Fruit fly (Drosophila melanogaster): ENCODE data around the gene Tyler.

The Tyler gene

DNA sequence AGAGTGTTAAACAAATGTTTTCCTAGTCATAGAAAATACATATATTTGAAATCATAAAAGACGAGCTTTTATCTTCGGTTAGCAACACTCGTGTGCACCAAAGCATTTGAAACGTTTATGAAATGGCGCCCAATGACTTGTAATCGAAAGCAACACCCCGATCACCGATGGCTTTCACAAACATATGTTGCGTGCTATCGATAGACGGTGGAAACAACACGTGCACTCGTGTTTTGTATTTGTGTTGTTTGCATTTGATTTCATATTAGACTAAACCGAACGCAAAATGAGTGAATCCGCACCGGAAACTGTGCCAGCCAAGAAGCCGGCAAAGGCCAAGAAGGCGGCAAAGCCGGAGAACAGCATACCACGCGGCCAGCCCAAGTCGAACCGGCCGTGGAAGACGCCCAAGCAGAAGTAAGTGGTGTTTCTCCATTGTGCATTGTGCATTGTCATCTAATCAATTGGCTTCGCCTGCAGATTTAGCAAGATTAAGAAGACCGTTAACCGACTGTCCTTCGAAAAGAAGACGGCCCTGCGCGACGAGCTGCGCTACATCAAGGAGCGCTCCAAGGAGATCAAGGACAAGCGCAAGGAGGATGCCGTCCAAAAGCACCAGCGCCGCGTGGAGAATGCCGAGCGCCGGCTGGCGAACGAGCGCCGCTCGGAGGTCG is 4.8 kb downstream of the Tyler start, which contains the start of gene CG14210:
CG14210 (plus strand) TSS at position 207 of the 674 bp plus-strand sequence.
- TF ChIP-seq topi (GFP tag; optimal IDR thresholded peaks at IDR 0.05), result no peak
- no peak for TF ChIP-seq Sox14 (GFP tag; optimal IDR thresholded peaks at IDR 0.05)
- no peak for TF ChIP-seq svp (GFP tag)
- TF ChIP-seq Lpt (GFP tag; optimal IDR thresholded peaks at IDR 0.05), result no peak
- TF ChIP-seq fkh (GFP tag; optimal IDR thresholded peaks at IDR 0.05), result no peak
- TF ChIP-seq CG4318 (GFP tag; optimal IDR thresholded peaks at IDR 0.05), result no peak
- TF ChIP-seq Hr4 (GFP tag; optimal IDR thresholded peaks at IDR 0.05), result no peak
- TF ChIP-seq Sox102F (GFP tag; optimal IDR thresholded peaks at IDR 0.05), result no peak

DNA sequence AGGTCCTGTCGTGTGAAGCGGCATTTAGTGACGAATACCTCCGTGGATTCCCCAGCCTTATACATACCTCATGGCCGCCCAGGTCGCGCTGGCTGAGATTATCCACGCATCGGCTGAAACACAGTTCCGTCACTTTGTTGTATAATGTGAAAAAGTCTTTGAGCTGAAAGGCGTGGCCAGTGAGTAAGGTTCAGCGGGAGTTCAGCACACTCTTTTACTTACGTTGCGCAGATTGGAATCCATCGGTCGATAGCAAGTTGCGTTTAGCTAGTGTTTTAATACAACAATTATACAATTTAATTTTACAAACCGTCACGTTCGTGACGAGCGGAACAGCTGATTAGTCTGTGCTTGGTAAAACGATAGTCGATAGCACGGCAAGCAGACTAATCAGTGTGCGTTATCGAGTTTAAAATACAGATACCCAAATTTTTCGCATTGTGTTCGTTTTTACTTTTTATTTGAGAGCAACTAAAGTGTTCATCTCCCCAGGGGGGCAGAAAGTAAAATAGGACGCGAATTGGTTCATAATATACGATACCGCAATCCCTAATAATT is 6.9 kb downstream of the Tyler start, which contains the start of the genes Pstk and Tim9b:
Pstk (minus strand) TSS at position 355 of the 558 bp plus-strand sequence.
Tim9b (minus strand) TSS at position 355 of the 558 bp plus-strand sequence.
- TF ChIP-seq ss (GFP tag; optimal IDR thresholded peaks at IDR 0.05) (no peak), eg (GFP tag; IDR thresholded peaks at IDR 0.05) (no peak), CG1621 (tag; optimal IDR thresholded peaks at IDR 0.05) (no peak), Lpt (GFP tag; optimal IDR thresholded peaks at IDR 0.05) (no peak), CG4318 (GFP tag; optimal IDR thresholded peaks at IDR 0.05) (no peak), lz (GFP tag; optimal IDR thresholded peaks at IDR 0.05) (no peak), salr (GFP tag; optimal IDR thresholded peaks at IDR 0.05) (no peak), Eip78C (GFP tag) (no peak), CG6163 (GFP tag; IDR thresholded peaks at IDR 0.05) (no peak), CG11294 (GFP tag; IDR thresholded peaks at IDR 0.05) (no peak), Hr38 (GFP tag; optimal IDR thresholded peaks at IDR 0.05) (no peak)

DNA sequence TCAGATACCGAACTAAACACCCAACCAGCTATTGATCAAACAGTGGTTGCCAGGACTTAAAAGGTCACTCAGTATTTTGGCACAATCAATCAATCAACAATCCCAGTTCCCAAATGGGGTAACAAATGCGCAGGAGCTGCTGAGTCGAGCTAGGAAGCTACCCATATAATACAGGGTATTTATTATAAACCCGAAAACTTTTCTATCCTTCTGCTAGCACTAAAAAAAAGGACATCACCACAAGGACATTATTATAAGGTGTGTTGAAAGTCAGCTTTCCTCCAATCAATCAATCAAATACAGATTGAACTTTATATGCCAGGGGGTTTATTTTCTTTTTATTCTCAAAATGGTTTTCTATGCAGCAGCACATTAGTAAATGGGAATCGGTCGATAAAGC is 9.8 kb downstream of the Tyler start, which contains the start of gene CG14221:
CG14221 (minus strand) TSS at position 101 of the 400 bp plus-strand sequence.
- TF ChIP-seq Lpt (GFP tag; optimal IDR thresholded peaks at IDR 0.05) (no peak), Hr4 (GFP tag; optimal IDR thresholded peaks at IDR 0.05) (no peak), CG7368 (GFP tag; optimal IDR thresholded peaks at IDR 0.05) (no peak), CG11762 (GFP tag; optimal IDR thresholded peaks at IDR 0.05; ENCODE audit: insufficient read depth) (no peak), vri (GFP tag; optimal IDR thresholded peaks at IDR 0.05) (no peak), Sox102F (GFP tag; optimal IDR thresholded peaks at IDR 0.05) (no peak), Hr39 (GFP tag; optimal IDR thresholded peaks at IDR 0.05) (no peak)

DNA sequence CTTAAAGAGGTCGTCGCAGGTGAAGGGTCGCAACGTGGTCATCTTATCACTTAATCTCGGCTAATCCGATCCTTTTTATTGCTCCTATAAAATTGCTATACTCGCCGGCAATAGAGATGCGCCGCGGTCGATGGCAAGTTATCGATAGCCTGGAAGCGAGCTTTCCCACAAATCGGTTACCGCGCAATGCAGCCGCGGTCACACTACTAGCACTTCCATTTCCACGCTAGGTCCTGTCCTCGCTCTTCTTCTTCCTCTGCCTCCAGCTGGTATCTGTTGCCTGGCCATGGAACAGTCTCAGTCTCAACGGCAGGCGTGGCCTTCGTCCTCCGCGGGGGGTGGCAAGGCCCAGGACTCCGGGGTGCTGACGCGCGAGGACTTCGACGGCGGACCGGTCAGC is 11.6 kb downstream of the Tyler start, which contains the start of the genes Naa20A and MKP-4:
Naa20A (minus strand) TSS at position 151 of the 400 bp plus-strand sequence.
MKP-4 (plus strand) TSS at position 191 of the 400 bp plus-strand sequence.
- no peak for TF ChIP-seq Blimp-1 (GFP tag; optimal IDR thresholded peaks at IDR 0.05)
- peak; percentile 15 for TF ChIP-seq esn (GFP tag; optimal IDR thresholded peaks at IDR 0.05)
- no peak for TF ChIP-seq CG6808 (GFP tag; optimal IDR thresholded peaks at IDR 0.05)
- no peak for TF ChIP-seq CG11762 (GFP tag; optimal IDR thresholded peaks at IDR 0.05; ENCODE audit: insufficient read depth)

DNA sequence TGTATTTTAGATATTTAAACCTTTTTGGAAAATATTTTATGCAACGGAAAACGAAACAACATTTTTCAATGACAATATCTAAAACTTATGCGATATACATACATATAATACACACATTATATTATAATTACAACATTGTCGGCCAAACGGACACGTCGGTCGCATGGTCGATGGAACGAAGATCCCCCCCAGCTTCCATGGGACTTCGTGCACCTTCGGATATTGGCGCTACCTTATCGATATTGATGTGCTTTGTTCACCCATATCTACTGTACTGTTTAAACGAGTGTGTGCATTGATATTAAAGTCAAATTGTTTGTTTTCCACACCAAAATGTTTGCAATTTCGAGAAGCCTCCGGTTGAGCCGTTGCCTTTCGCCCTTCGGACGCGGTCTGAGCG is 14.1 kb downstream of the Tyler start, which contains the start of gene CG14212:
CG14212 (plus strand) TSS at position 301 of the 400 bp plus-strand sequence.
- TF ChIP-seq CG6792 (GFP tag; optimal IDR thresholded peaks at IDR 0.05), result no peak
- TF ChIP-seq CG1621 (tag; optimal IDR thresholded peaks at IDR 0.05), result no peak
- TF ChIP-seq dac (GFP tag; optimal IDR thresholded peaks at IDR 0.05), result no peak
- no peak for TF ChIP-seq Lpt (GFP tag; optimal IDR thresholded peaks at IDR 0.05)
- TF ChIP-seq vri (GFP tag; optimal IDR thresholded peaks at IDR 0.05), result no peak

DNA sequence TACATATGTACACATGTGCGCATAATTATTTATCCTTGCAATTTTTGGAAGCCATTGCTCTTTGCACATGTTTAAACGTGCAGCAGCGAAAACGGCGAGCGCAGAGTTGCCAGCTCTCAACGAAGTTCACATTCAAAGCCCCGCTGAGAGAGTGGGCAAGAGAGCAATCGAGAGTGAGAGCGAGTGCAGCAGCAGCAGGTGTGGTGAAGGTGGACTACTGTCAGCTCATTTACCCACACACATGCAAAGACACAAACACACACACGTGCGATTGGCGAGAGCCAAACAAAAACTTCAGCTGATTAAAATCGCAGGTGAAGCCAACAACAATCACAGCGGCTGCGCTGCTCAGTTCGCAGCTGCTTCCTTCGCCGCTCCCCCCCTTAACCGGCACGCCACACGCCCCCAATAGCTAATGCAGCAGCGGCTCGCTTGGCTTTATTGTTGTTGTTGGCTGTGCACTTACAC is 20.1 kb downstream of the Tyler start:
- peak; percentile 32; the same call in 1 of the 2 replicates for TF ChIP-seq CG15336 (GFP tag; IDR thresholded peaks at IDR 0.05)
- TF ChIP-seq CG6276 (GFP tag; optimal IDR thresholded peaks at IDR 0.05), result no peak
- TF ChIP-seq Sox14 (GFP tag; optimal IDR thresholded peaks at IDR 0.05), result peak; percentile 14
- TF ChIP-seq CG1621 (tag; optimal IDR thresholded peaks at IDR 0.05), result peak; percentile 24
- TF ChIP-seq CG8119 (GFP tag; IDR thresholded peaks at IDR 0.05), result peak; percentile 47; the same call in 2 of the 3 replicates
- peak; percentile 63 for TF ChIP-seq Eip78C (GFP tag)
- peak; percentile 25 for TF ChIP-seq CG6854 (GFP tag; optimal IDR thresholded peaks at IDR 0.05)
- no peak for TF ChIP-seq fkh (GFP tag; optimal IDR thresholded peaks at IDR 0.05)
